Fruit fly (Drosophila melanogaster) whole organism, embryonic: ENCODE data around the gene CG4382.
A peak's percentile ranks its signal among the peaks of the same experiment; 100 is the strongest.

ENCODE experiments used
- Awh ChIP-seq: fragments of 200-800 bp; sonication (Bioruptor generic); IDR thresholded peaks from 2 replicates; pipeline ENCODE4, ENCODE4 v1.3.6; 2022; ENCODE audit warnings: missing biosample characterization, missing genetic modification characterization
- B-H1 ChIP-seq: fragments of 200-800 bp; sonication (Bioruptor generic); IDR thresholded peaks from 3 replicates; pipeline ENCODE4 v1.3.6; 2022; ENCODE audit warnings: missing biosample characterization, missing genetic modification characterization
- BEAF-32 ChIP-seq: fragments of 200-800 bp; sonication (Bioruptor generic); optimal IDR thresholded peaks from 3 replicates; lab custom pipeline; 2017; ENCODE audit warnings: missing biosample characterization, missing genetic modification characterization, mild to moderate bottlenecking, moderate library complexity, missing genetic modification reagents
- CG11085 ChIP-seq: fragments of 200-800 bp; sonication (Bioruptor generic); IDR thresholded peaks from 2 replicates; pipeline ENCODE4 v1.3.6; 2022; ENCODE audit warnings: missing biosample characterization, missing genetic modification characterization
- CG11247 ChIP-seq: fragments of 200-800 bp; sonication (Bioruptor generic); IDR thresholded peaks from 2 replicates; pipeline ENCODE4 v1.3.6; 2022; ENCODE audit warnings: missing biosample characterization, missing genetic modification characterization
- CG11695 ChIP-seq: fragments of 200-800 bp; sonication (Bioruptor generic); IDR thresholded peaks from 3 replicates; pipeline ENCODE4 v1.3.6; 2022; ENCODE audit warnings: missing biosample characterization, missing genetic modification characterization
- CG12219 ChIP-seq: fragments of 200-800 bp; sonication (Bioruptor generic); optimal IDR thresholded peaks from 3 replicates; lab custom pipeline; 2018; ENCODE audit warnings: missing biosample characterization, mild to moderate bottlenecking, missing genetic modification characterization
- CG12391 ChIP-seq: fragments of 200-800 bp; sonication (Bioruptor generic); optimal IDR thresholded peaks from 3 replicates; lab custom pipeline; 2018; ENCODE audit warnings: missing biosample characterization, mild to moderate bottlenecking, missing genetic modification characterization, moderate library complexity
- CG14667 ChIP-seq: fragments of 200-800 bp; sonication (Bioruptor generic); IDR thresholded peaks from 2 replicates; pipeline ENCODE4 v1.3.6; 2022; ENCODE audit warnings: missing biosample characterization, missing genetic modification characterization
- CG16863 ChIP-seq: fragments of 200-800 bp; sonication (Bioruptor generic); optimal IDR thresholded peaks from 3 replicates; lab custom pipeline; 2016; ENCODE audit warnings: missing biosample characterization, missing genetic modification characterization
- CG17186 ChIP-seq: fragments of 200-800 bp; sonication (Bioruptor generic); optimal IDR thresholded peaks from 3 replicates; lab custom pipeline; 2017; ENCODE audit warnings: missing biosample characterization, missing genetic modification reagents, missing genetic modification characterization
- CG18476 ChIP-seq: fragments of 200-800 bp; sonication (Bioruptor generic); optimal IDR thresholded peaks from 2 replicates; lab custom pipeline; 2016; ENCODE audit warnings: missing biosample characterization, mild to moderate bottlenecking, missing genetic modification characterization
- CG2199 ChIP-seq: fragments of 200-800 bp; sonication (Bioruptor generic); IDR thresholded peaks from 3 replicates; pipeline ENCODE4 v1.3.6; 2022; ENCODE audit warnings: missing biosample characterization, missing genetic modification characterization
- CG30403 ChIP-seq: fragments of 200-800 bp; sonication (Bioruptor generic); optimal IDR thresholded peaks from 3 replicates; lab custom pipeline; 2016; ENCODE audit warnings: missing biosample characterization, missing genetic modification characterization
- CG31224 ChIP-seq: fragments of 200-800 bp; sonication (Bioruptor generic); IDR thresholded peaks from 2 replicates; pipeline ENCODE4 v1.3.6; 2022; ENCODE audit warnings: missing biosample characterization, missing genetic modification characterization
- CG3407 ChIP-seq: fragments of 200-800 bp; sonication (Bioruptor generic); optimal IDR thresholded peaks from 2 replicates; lab custom pipeline; 2018; ENCODE audit warnings: missing biosample characterization, mild to moderate bottlenecking, missing genetic modification characterization
- CG5245 ChIP-seq: fragments of 200-800 bp; sonication (Bioruptor generic); optimal IDR thresholded peaks from 3 replicates; lab custom pipeline; 2016; ENCODE audit warnings: missing biosample characterization, missing genetic modification characterization
- CG6791 ChIP-seq: fragments of 200-800 bp; sonication (Bioruptor generic); IDR thresholded peaks from 3 replicates; pipeline ENCODE4 v1.3.6; 2022; ENCODE audit warnings: missing biosample characterization, missing genetic modification characterization; ENCODE audit not compliant: partially characterized antibody
- CG7271 ChIP-seq: fragments of 200-800 bp; sonication (Bioruptor generic); optimal IDR thresholded peaks from 2 replicates; lab custom pipeline; 2018; ENCODE audit warnings: missing biosample characterization, mild to moderate bottlenecking, missing genetic modification characterization, moderate library complexity
- CG7372 ChIP-seq: fragments of 200-800 bp; sonication (Bioruptor generic); IDR thresholded peaks from 2 replicates; pipeline ENCODE4 v1.3.6; 2022; ENCODE audit warnings: missing biosample characterization, missing genetic modification characterization
- CG7556 ChIP-seq: fragments of 200-800 bp; sonication (Bioruptor generic); optimal IDR thresholded peaks from 2 replicates; lab custom pipeline; 2017; ENCODE audit warnings: missing biosample characterization, mild to moderate bottlenecking, missing genetic modification characterization
- CG7963 ChIP-seq: fragments of 200-800 bp; sonication (Bioruptor generic); IDR thresholded peaks from 3 replicates; pipeline ENCODE4 v1.3.6; 2022; ENCODE audit warnings: missing biosample characterization, missing genetic modification characterization; ENCODE audit not compliant: partially characterized antibody
- Dad ChIP-seq: fragments of 200-800 bp; sonication (Bioruptor generic); optimal IDR thresholded peaks from 3 replicates; lab custom pipeline; 2016; ENCODE audit warnings: missing biosample characterization, missing genetic modification characterization
- E2f2 ChIP-seq: fragments of 200-800 bp; sonication (Bioruptor generic); IDR thresholded peaks from 2 replicates; pipeline ENCODE4 v1.3.6; 2022; ENCODE audit warnings: missing biosample characterization, missing genetic modification characterization
- Hr39 ChIP-seq: fragments of >200 bp; optimal IDR thresholded peaks from 2 replicates; lab custom pipeline; 2017
- Lpt ChIP-seq: fragments of >200 bp; optimal IDR thresholded peaks from 2 replicates; lab custom pipeline; 2018; ENCODE audit warnings: missing biosample characterization, missing genetic modification characterization
- Nf-YC ChIP-seq: fragments of 200-800 bp; optimal IDR thresholded peaks from 3 replicates; lab custom pipeline; 2019; ENCODE audit warnings: missing biosample characterization, mild to moderate bottlenecking, missing genetic modification characterization, moderate library complexity
- abd-A ChIP-seq: fragments of 200-800 bp; sonication (Bioruptor generic); optimal IDR thresholded peaks from 3 replicates; lab custom pipeline; 2019; ENCODE audit warnings: missing biosample characterization, mild to moderate bottlenecking, missing genetic modification characterization, moderate library complexity
- bsh ChIP-seq, 2 experiments: fragments of 200-800 bp; sonication (Bioruptor generic); optimal IDR thresholded peaks; 2 replicates each; lab custom pipeline; 2017 to 2018; ENCODE audit warnings: mild to moderate bottlenecking in 2 of 2, missing biosample characterization in 2 of 2, missing genetic modification characterization in 2 of 2, moderate library complexity in 1 of 2
- crc ChIP-seq: fragments of 200-800 bp; sonication (Bioruptor generic); optimal IDR thresholded peaks from 2 replicates; lab custom pipeline; 2016; ENCODE audit warnings: missing biosample characterization, missing genetic modification characterization
- dati ChIP-seq: fragments of 200-800 bp; sonication (Bioruptor generic); IDR thresholded peaks from 2 replicates; pipeline ENCODE4 v1.3.6; 2022; ENCODE audit warnings: missing biosample characterization, missing genetic modification characterization
- ham ChIP-seq: fragments of 200-800 bp; sonication (Bioruptor generic); IDR thresholded peaks from 2 replicates; pipeline ENCODE4 v1.3.6; 2022; ENCODE audit warnings: missing biosample characterization, missing genetic modification characterization
- kni ChIP-seq: fragments of 200-800 bp; sonication (Bioruptor generic); optimal IDR thresholded peaks from 3 replicates; lab custom pipeline; 2017; ENCODE audit warnings: mild to moderate bottlenecking, missing biosample characterization, missing genetic modification reagents, missing genetic modification characterization
- luna ChIP-seq: fragments of 200-800 bp; sonication (Bioruptor generic); optimal IDR thresholded peaks from 2 replicates; lab custom pipeline; 2016; ENCODE audit warnings: missing biosample characterization, missing genetic modification characterization
- maf-S ChIP-seq: fragments of 200-800 bp; sonication (Bioruptor generic); optimal IDR thresholded peaks from 2 replicates; lab custom pipeline; 2016; ENCODE audit warnings: missing biosample characterization, missing genetic modification characterization
- nerfin-1 ChIP-seq: fragments of 200-800 bp; sonication (Bioruptor generic); optimal IDR thresholded peaks from 3 replicates; lab custom pipeline; 2019; ENCODE audit warnings: missing biosample characterization, mild to moderate bottlenecking, missing genetic modification characterization, moderate library complexity
- odd ChIP-seq: fragments of 200-800 bp; sonication (Bioruptor generic); optimal IDR thresholded peaks from 2 replicates; lab custom pipeline; 2017; ENCODE audit warnings: missing biosample characterization, mild to moderate bottlenecking, missing genetic modification characterization
- prd ChIP-seq, 3 experiments: fragments of >200 bp in 2 of 3; fragments of 200-800 bp in 1 of 3; sonication (Bioruptor generic) in 1 of 3; optimal IDR thresholded peaks in 2 of 3; IDR thresholded peaks in 1 of 3; 2 replicates in 2 of 3; 3 replicates in 1 of 3; pipeline versions ENCODE4 v1.3.6 to Lab custom; 2017 to 2022; ENCODE audit warnings: missing biosample characterization in 1 of 3, missing genetic modification characterization in 1 of 3
- salm ChIP-seq: fragments of 200-800 bp; sonication (Bioruptor generic); optimal IDR thresholded peaks from 2 replicates; lab custom pipeline; 2018; ENCODE audit warnings: missing biosample characterization, mild to moderate bottlenecking, missing genetic modification characterization
- sd ChIP-seq: fragments of 200-800 bp; sonication (Bioruptor generic); optimal IDR thresholded peaks from 3 replicates; lab custom pipeline; 2018; ENCODE audit warnings: missing biosample characterization, mild to moderate bottlenecking, missing genetic modification characterization, moderate library complexity
- shn ChIP-seq: fragments of 200-800 bp; sonication (Bioruptor generic); optimal IDR thresholded peaks from 3 replicates; lab custom pipeline; 2016; ENCODE audit warnings: missing biosample characterization, missing genetic modification characterization
- sna ChIP-seq: fragments of 200-800 bp; sonication (Bioruptor generic); IDR thresholded peaks from 2 replicates; pipeline ENCODE4 v1.3.6; 2022; ENCODE audit warnings: missing biosample characterization, missing genetic modification characterization; ENCODE audit not compliant: partially characterized antibody
- tap ChIP-seq: fragments of 200-800 bp; optimal IDR thresholded peaks from 3 replicates; lab custom pipeline; 2019; ENCODE audit warnings: missing biosample characterization, mild to moderate bottlenecking, missing genetic modification characterization, moderate library complexity
- tio ChIP-seq: fragments of 200-800 bp; sonication (Bioruptor generic); optimal IDR thresholded peaks from 2 replicates; lab custom pipeline; 2017; ENCODE audit warnings: missing biosample characterization, missing genetic modification characterization, inconsistent platforms
- tll ChIP-seq, 2 experiments: fragments of 200-800 bp in 1 of 2; fragments of >200 bp in 1 of 2; sonication (Bioruptor generic) in 1 of 2; optimal IDR thresholded peaks; 2 replicates each; lab custom pipeline; 2017 to 2019; ENCODE audit warnings: missing biosample characterization in 2 of 2, missing genetic modification characterization in 2 of 2, mild to moderate bottlenecking in 1 of 2, moderate library complexity in 1 of 2
- ttk ChIP-seq: fragments of 200-800 bp; sonication (Bioruptor generic); IDR thresholded peaks from 2 replicates; pipeline ENCODE4 v2.1.2; 2022; ENCODE audit warnings: missing biosample characterization, missing genetic modification characterization
- twi ChIP-seq: fragments of 200-800 bp; optimal IDR thresholded peaks from 2 replicates; lab custom pipeline; 2019; ENCODE audit warnings: missing biosample characterization, mild to moderate bottlenecking, missing genetic modification characterization, moderate library complexity
- yki ChIP-seq: fragments of >200 bp; optimal IDR thresholded peaks from 3 replicates; lab custom pipeline; 2018

Gene CG4382

dm6 chr2L:9569588-9570434 lies 30.9 kb downstream of the CG4382 start (continued):
- TF ChIP-seq bsh (GFP tag; optimal IDR thresholded peaks at IDR 0.05; lab: Kevin White, UChicago): peak; percentile 93 to 97
- peak; percentile 83 for TF ChIP-seq CG16863 (GFP tag; lab: Kevin White, UChicago)
- peak; percentile 98 for TF ChIP-seq CG30403 (GFP tag; lab: Kevin White, UChicago)
- TF ChIP-seq CG11085: peak; percentile 78
- peak; percentile 90 for TF ChIP-seq Nf-YC (tag; lab: Kevin White, UChicago)
- TF ChIP-seq salm: peak; percentile 93
- TF ChIP-seq prd (optimal IDR thresholded peaks at IDR 0.05; lab: Kevin White, UChicago): no peak
- TF ChIP-seq prd (GFP tag; IDR thresholded peaks at IDR 0.05; lab: Robert Waterston, UW): peak; percentile 93
- TF ChIP-seq tap (tag; lab: Kevin White, UChicago): peak; percentile 91
- peak; percentile 42 for TF ChIP-seq kni
- TF ChIP-seq CG6791 (GFP tag; lab: Robert Waterston, UW): no peak
- peak; percentile 98 for TF ChIP-seq odd
- peak; percentile 93 for TF ChIP-seq CG7372 (GFP tag; lab: Robert Waterston, UW)
- TF ChIP-seq CG18476 (GFP tag; lab: Kevin White, UChicago): peak; percentile 97
- TF ChIP-seq Hr39 (lab: Kevin White, UChicago): no peak
- peak; percentile 88 for TF ChIP-seq CG3407 (GFP tag; lab: Kevin White, UChicago)
- peak; percentile 90 for TF ChIP-seq nerfin-1 (tag; lab: Kevin White, UChicago)
- peak; percentile 96 for TF ChIP-seq CG11695 (GFP tag; lab: Robert Waterston, UW)
- peak; percentile 92 for TF ChIP-seq CG5245 (GFP tag; lab: Kevin White, UChicago)
- no peak for TF ChIP-seq CG7963 (GFP tag; lab: Robert Waterston, UW)
- peak; percentile 80 for TF ChIP-seq shn (GFP tag; lab: Kevin White, UChicago)
- peak; percentile 19 for TF ChIP-seq BEAF-32
- TF ChIP-seq CG7556 (GFP tag; lab: Kevin White, UChicago): peak; percentile 99
- TF ChIP-seq CG7271 (tag; lab: Kevin White, UChicago): peak; percentile 56
- TF ChIP-seq ttk (GFP tag; lab: Robert Waterston, UW): peak; percentile 72
- TF ChIP-seq CG17186 (GFP tag; lab: Kevin White, UChicago): peak; percentile 67
- peak; percentile 58 for TF ChIP-seq crc
- peak; percentile 71 for TF ChIP-seq abd-A (tag; lab: Kevin White, UChicago)
- TF ChIP-seq maf-S: peak; percentile 58
- no peak for TF ChIP-seq yki (lab: Kevin White, UChicago)
- peak; percentile 82 for TF ChIP-seq CG31224 (GFP tag; lab: Robert Waterston, UW)
- TF ChIP-seq CG12219 (GFP tag; lab: Kevin White, UChicago): peak; percentile 89
- peak; percentile 92 for TF ChIP-seq twi (tag; lab: Kevin White, UChicago)
- TF ChIP-seq Dad: peak; percentile 80
- 0 out of 2 replicates have a peak, but pooled peaks have one; percentile 7 for TF ChIP-seq ham (GFP tag; lab: Robert Waterston, UW)
- TF ChIP-seq CG14667 (GFP tag; lab: Robert Waterston, UW): peak; percentile 68
- no peak for TF ChIP-seq sna (GFP tag; lab: Robert Waterston, UW)
- peak; percentile 97 for TF ChIP-seq CG12391 (tag; lab: Kevin White, UChicago)
- TF ChIP-seq Lpt: no peak
- TF ChIP-seq CG2199 (GFP tag; lab: Robert Waterston, UW): peak; percentile 38; the same call in 1 of the 3 replicates
- peak; percentile 67; the same call in 1 of the 2 replicates for TF ChIP-seq dati
- TF ChIP-seq sd: peak; percentile 86
- peak; percentile 58 for TF ChIP-seq luna (GFP tag; lab: Kevin White, UChicago)
- peak; percentile 82 for TF ChIP-seq CG11247 (GFP tag; lab: Robert Waterston, UW)
- TF ChIP-seq B-H1 (GFP tag; lab: Robert Waterston, UW): peak; percentile 82
- TF ChIP-seq tio: peak; percentile 97
- peak; percentile 88 for TF ChIP-seq Awh (GFP tag; lab: Robert Waterston, UW)
- TF ChIP-seq E2f2 (GFP tag; lab: Robert Waterston, UW): peak; percentile 76
- peak in 1 of 2 experiments; percentile 76 for TF ChIP-seq tll (GFP tag; optimal IDR thresholded peaks at IDR 0.05; lab: Kevin White, UChicago)
